Fruit fly (Drosophila melanogaster) S2 (cell line): ENCODE results near the gene aph-1.

Source experiments
- CG8478 ChIP-seq: fragments of >200 bp; optimal IDR thresholded peaks from 2 replicates; lab custom pipeline; 2018
- CTCF ChIP-seq, 2 experiments: fragments of >200 bp; optimal IDR thresholded peaks; 2 replicates each; lab custom pipeline; 2018

dm6 chr2L:2727364-2727763 lies 38.7 kb upstream of the aph-1 start:
- no peak for TF ChIP-seq CTCF (optimal IDR thresholded peaks at IDR 0.05; lab: Kevin White, UChicago)
- TF ChIP-seq CG8478 (lab: Kevin White, UChicago): no peak
